Fruit fly (Drosophila melanogaster): Measurements from ENCODE around the gene IntS12.

The IntS12 gene

dm6 chr3R:26888086-26888724, 25.0 kb downstream of the IntS12 start (continued):
- TF ChIP-seq CG12769 (tag; optimal IDR thresholded peaks at IDR 0.05) (peak; percentile 27), Asciz (GFP tag; optimal IDR thresholded peaks at IDR 0.05) (peak; percentile 25), zfh2 (GFP tag; optimal IDR thresholded peaks at IDR 0.05) (no peak), CG17385 (GFP tag; optimal IDR thresholded peaks at IDR 0.05) (peak; percentile 55), CG14965 (GFP tag; optimal IDR thresholded peaks at IDR 0.05; ENCODE audit: borderline replicate concordance) (no peak), CG30403 (GFP tag; optimal IDR thresholded peaks at IDR 0.05) (peak; percentile 63), CG14710 (tag; optimal IDR thresholded peaks at IDR 0.05) (peak; percentile 6), CG17361 (GFP tag; IDR thresholded peaks at IDR 0.05) (peak; percentile 68), Hr51 (GFP tag; optimal IDR thresholded peaks at IDR 0.05) (peak; percentile 1 to 66), CG31224 (GFP tag; IDR thresholded peaks at IDR 0.05) (0 out of 2 replicates have a peak, but pooled peaks have one; percentile 17), hbn (GFP tag; IDR thresholded peaks at IDR 0.05; ENCODE audit: partially characterized antibody) (no peak), ro (GFP tag; IDR thresholded peaks at IDR 0.05) (peak; percentile 27; the same call in 1 of the 2 replicates), CG17359 (tag; optimal IDR thresholded peaks at IDR 0.05) (peak; percentile 25), Blimp-1 (GFP tag; optimal IDR thresholded peaks at IDR 0.05) (peak; percentile 84), Fer1 (GFP tag; optimal IDR thresholded peaks at IDR 0.05) (peak; percentile 51), Oli (tag; optimal IDR thresholded peaks at IDR 0.05) (peak; percentile 61), CG6689 (GFP tag; IDR thresholded peaks at IDR 0.05) (peak; percentile 55; the same call in 1 of the 2 replicates), Atf6 (GFP tag; IDR thresholded peaks at IDR 0.05) (peak; percentile 53; the same call in 1 of the 2 replicates), fd96Cb (tag; optimal IDR thresholded peaks at IDR 0.05) (peak; percentile 49), Med (GFP tag) (peak; percentile 88), BtbVII (GFP tag; optimal IDR thresholded peaks at IDR 0.05) (peak; percentile 47), CG3065 (GFP tag; optimal IDR thresholded peaks at IDR 0.05) (no peak), ERR (GFP tag; optimal IDR thresholded peaks at IDR 0.05) (no peak), gsb-n (tag; optimal IDR thresholded peaks at IDR 0.05) (peak; percentile 4), grn (GFP tag; optimal IDR thresholded peaks at IDR 0.05) (no peak), pnt (GFP tag; optimal IDR thresholded peaks at IDR 0.05) (peak; percentile 30), Ets97D (GFP tag; optimal IDR thresholded peaks at IDR 0.05) (peak; percentile 34), pb (GFP tag; optimal IDR thresholded peaks at IDR 0.05) (no peak), CG7786 (GFP tag; optimal IDR thresholded peaks at IDR 0.05) (peak; percentile 27), sob (GFP tag; IDR thresholded peaks at IDR 0.05) (peak; percentile 30; the same call in 1 of the 2 replicates), lola (GFP tag; optimal IDR thresholded peaks at IDR 0.05) (peak in 1 of 3 experiments; percentile 4), sim (GFP tag; IDR thresholded peaks at IDR 0.05) (no peak), dm (GFP tag; optimal IDR thresholded peaks at IDR 0.05) (peak; percentile 16), sug (tag; optimal IDR thresholded peaks at IDR 0.05) (peak; percentile 45), CG1602 (GFP tag; optimal IDR thresholded peaks at IDR 0.05) (peak; percentile 38), pan (optimal IDR thresholded peaks at IDR 0.05) (no peak), pan (GFP tag; optimal IDR thresholded peaks at IDR 0.05 in 1 of 2, IDR thresholded peaks at IDR 0.05 in 1 of 2) (peak in 1 of 2 experiments; percentile 62), vfl (GFP tag; optimal IDR thresholded peaks at IDR 0.05) (no peak), CG14014 (GFP tag; IDR thresholded peaks at IDR 0.05) (peak; percentile 53; the same call in 1 of the 2 replicates), exex (tag; optimal IDR thresholded peaks at IDR 0.05) (no peak), inv (GFP tag; IDR thresholded peaks at IDR 0.05; ENCODE audit: partially characterized antibody) (no peak), CG10267 (tag; optimal IDR thresholded peaks at IDR 0.05) (peak; percentile 32), Chrac-16 (GFP tag; optimal IDR thresholded peaks at IDR 0.05) (peak; percentile 13), pum (GFP tag; optimal IDR thresholded peaks at IDR 0.05) (peak; percentile 51), CG11695 (GFP tag; IDR thresholded peaks at IDR 0.05) (peak; percentile 69), al (GFP tag; IDR thresholded peaks at IDR 0.05) (peak; percentile 53; the same call in 1 of the 2 replicates), CG1603 (tag; optimal IDR thresholded peaks at IDR 0.05) (peak; percentile 32), Ets65A (GFP tag) (peak; percentile 2), Rfx (GFP tag; IDR thresholded peaks at IDR 0.05) (peak; percentile 48; the same call in 1 of the 2 replicates)

Measured in whole organism, embryonic.